Fruit fly (Drosophila melanogaster): ENCODE data around the gene GV1.

GV1 gene

DNA sequence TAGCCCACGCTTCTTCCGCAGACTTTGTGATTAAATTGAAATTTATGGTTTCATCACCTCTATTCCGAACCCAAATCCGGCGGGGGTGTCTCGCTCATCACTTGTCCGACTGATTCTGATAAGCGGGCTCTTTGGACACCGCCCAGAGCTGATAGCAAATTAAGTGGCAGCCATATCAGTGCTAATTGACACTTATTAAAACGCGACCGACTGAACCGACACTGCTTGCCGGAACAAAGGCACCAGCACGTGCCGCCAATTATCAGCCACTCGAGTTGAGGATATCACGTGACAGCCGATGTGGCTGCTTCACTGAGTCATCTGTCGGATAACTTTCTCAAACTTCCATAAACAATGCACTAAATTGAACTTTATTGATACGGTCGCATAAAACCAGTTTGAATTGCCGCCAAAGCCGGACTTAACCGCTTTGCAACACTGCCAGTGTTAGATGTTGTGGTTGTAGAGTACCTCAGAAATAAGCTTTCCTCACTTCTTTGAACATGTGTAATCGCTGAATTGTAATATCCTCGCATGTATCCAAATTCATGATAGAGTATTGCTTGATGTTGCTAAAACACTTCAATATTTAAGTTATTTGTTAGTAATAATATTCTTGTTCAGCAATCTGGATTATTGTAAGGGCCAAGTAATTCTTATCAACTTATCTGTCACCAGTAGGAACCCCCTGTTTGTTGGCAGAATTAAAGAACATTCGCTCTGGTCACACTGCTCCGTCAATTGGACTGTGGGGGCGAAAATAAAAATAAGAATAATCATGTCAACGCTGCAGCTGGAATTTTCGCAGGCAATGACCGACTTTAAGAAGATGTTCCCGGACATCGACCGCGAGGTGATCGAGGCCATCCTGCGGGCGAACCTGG, 46.3 kb downstream of the GV1 start, which contains the start of gene CG12024 (continued):
- TF ChIP-seq lov (optimal IDR thresholded peaks at IDR 0.05) = no peak
- no peak for TF ChIP-seq lov (GFP tag; IDR thresholded peaks at IDR 0.05)
- peak; percentile 68 for TF ChIP-seq Oli (tag; optimal IDR thresholded peaks at IDR 0.05)
- TF ChIP-seq odd (GFP tag; optimal IDR thresholded peaks at IDR 0.05) = no peak
- TF ChIP-seq slbo (GFP tag; IDR thresholded peaks at IDR 0.05) = peak; percentile 81
- TF ChIP-seq CG8089 (GFP tag; optimal IDR thresholded peaks at IDR 0.05) = peak; percentile 48
- TF ChIP-seq CG2116 (GFP tag; optimal IDR thresholded peaks at IDR 0.05) = peak; percentile 71
- TF ChIP-seq ftz-f1 (GFP tag; optimal IDR thresholded peaks at IDR 0.05) = no peak
- peak; percentile 90 for TF ChIP-seq CG4617 (GFP tag; optimal IDR thresholded peaks at IDR 0.05; ENCODE audit: borderline replicate concordance)
- TF ChIP-seq BtbVII (GFP tag; optimal IDR thresholded peaks at IDR 0.05) = no peak
- peak; percentile 76 for TF ChIP-seq Max (GFP tag; optimal IDR thresholded peaks at IDR 0.05)
- no peak for TF ChIP-seq scrt (GFP tag; optimal IDR thresholded peaks at IDR 0.05)
- peak; percentile 50 for TF ChIP-seq CG4820 (GFP tag; optimal IDR thresholded peaks at IDR 0.05)
- TF ChIP-seq E2f2 (GFP tag; IDR thresholded peaks at IDR 0.05) = peak; percentile 94
- TF ChIP-seq peb (GFP tag; IDR thresholded peaks at IDR 0.05) = no peak
- peak; percentile 70 for TF ChIP-seq MBD-R2 (GFP tag; IDR thresholded peaks at IDR 0.05)
- peak; percentile 89 for TF ChIP-seq CG14710 (tag; optimal IDR thresholded peaks at IDR 0.05)
- peak; percentile 60 for TF ChIP-seq Dek (tag; optimal IDR thresholded peaks at IDR 0.05)
- TF ChIP-seq C15 (GFP tag; IDR thresholded peaks at IDR 0.05) = no peak
- TF ChIP-seq ind (GFP tag; optimal IDR thresholded peaks at IDR 0.05) = peak; percentile 84
- no peak for TF ChIP-seq CG1529 (GFP tag; optimal IDR thresholded peaks at IDR 0.05)
- TF ChIP-seq zen (tag; optimal IDR thresholded peaks at IDR 0.05) = peak; percentile 47
- TF ChIP-seq CG12769 (tag; optimal IDR thresholded peaks at IDR 0.05) = peak; percentile 87
- TF ChIP-seq Hmx (GFP tag; optimal IDR thresholded peaks at IDR 0.05) = no peak
- peak; percentile 54 for TF ChIP-seq CG1233 (GFP tag; optimal IDR thresholded peaks at IDR 0.05)
- peak; percentile 62 for TF ChIP-seq CG3163 (GFP tag; optimal IDR thresholded peaks at IDR 0.05)
- no peak for TF ChIP-seq CG10959 (GFP tag; IDR thresholded peaks at IDR 0.05)
- no peak for TF ChIP-seq eve (GFP tag; optimal IDR thresholded peaks at IDR 0.05)
- no peak for TF ChIP-seq jigr1 (GFP tag; IDR thresholded peaks at IDR 0.05)
- peak; percentile 55 for TF ChIP-seq CG17385 (GFP tag; optimal IDR thresholded peaks at IDR 0.05)
- peak; percentile 92 for TF ChIP-seq sens (GFP tag)
- TF ChIP-seq CG15479 (GFP tag; optimal IDR thresholded peaks at IDR 0.05) = no peak
- TF ChIP-seq esg (GFP tag; conservative IDR thresholded peaks at IDR 0.05) = peak; percentile 24; the same call in 1 of the 2 replicates
- TF ChIP-seq dmrt11E (tag; optimal IDR thresholded peaks at IDR 0.05) = peak; percentile 58
- TF ChIP-seq CG6689 (GFP tag; IDR thresholded peaks at IDR 0.05) = 0 out of 2 replicates have a peak, but pooled peaks have one; percentile 37
- TF ChIP-seq Rx (GFP tag; IDR thresholded peaks at IDR 0.05) = 0 out of 2 replicates have a peak, but pooled peaks have one; percentile 7
- TF ChIP-seq otp (GFP tag; IDR thresholded peaks at IDR 0.05) = no peak
- peak; percentile 77 for TF ChIP-seq CG7372 (GFP tag; IDR thresholded peaks at IDR 0.05)
- TF ChIP-seq CG9876 (GFP tag; optimal IDR thresholded peaks at IDR 0.05) = peak; percentile 28
- no peak for TF ChIP-seq sens-2 (GFP tag; IDR thresholded peaks at IDR 0.05)
- TF ChIP-seq Dip3 (GFP tag; optimal IDR thresholded peaks at IDR 0.05) = peak; percentile 82
- TF ChIP-seq gro (GFP tag; optimal IDR thresholded peaks at IDR 0.05) = peak; percentile 63
- no peak for TF ChIP-seq CkIIα-i1 (GFP tag; IDR thresholded peaks at IDR 0.05)
- TF ChIP-seq CG30431 (GFP tag; optimal IDR thresholded peaks at IDR 0.05) = peak; percentile 52
- TF ChIP-seq Fer3 (tag; optimal IDR thresholded peaks at IDR 0.05) = peak; percentile 71
- peak; percentile 80 for TF ChIP-seq Hey (tag; optimal IDR thresholded peaks at IDR 0.05)
- TF ChIP-seq nom (GFP tag; optimal IDR thresholded peaks at IDR 0.05) = no peak
- TF ChIP-seq schlank (tag; optimal IDR thresholded peaks at IDR 0.05) = no peak
- TF ChIP-seq ab (GFP tag; optimal IDR thresholded peaks at IDR 0.05) = peak; percentile 34
